Fruit fly (Drosophila melanogaster) whole organism, pupa: Measurements from ENCODE around the gene Smg6.

Experiments used
- CG12605 ChIP-seq: fragments of 200-800 bp; sonication (Bioruptor generic); IDR thresholded peaks from 2 replicates; pipeline ENCODE4 v1.3.6; 2022; ENCODE audit warnings: missing biosample characterization, missing genetic modification characterization
- CG34367 ChIP-seq: fragments of 200-800 bp; sonication (Bioruptor generic); optimal IDR thresholded peaks from 2 replicates; lab custom pipeline; 2018; ENCODE audit warnings: missing biosample characterization, mild to moderate bottlenecking, missing genetic modification characterization
- CG4496 ChIP-seq: fragments of 200-800 bp; sonication (Bioruptor generic); IDR thresholded peaks from 3 replicates; pipeline ENCODE4 v1.3.6; 2022; ENCODE audit warnings: missing biosample characterization, missing genetic modification characterization
- D1 ChIP-seq: fragments of 200-800 bp; sonication (Bioruptor generic); optimal IDR thresholded peaks from 2 replicates; lab custom pipeline; 2018; ENCODE audit warnings: missing biosample characterization, mild to moderate bottlenecking, missing genetic modification characterization, moderate library complexity
- EcR ChIP-seq: fragments of 200-800 bp; sonication (Bioruptor generic); optimal IDR thresholded peaks from 3 replicates; lab custom pipeline; 2019; ENCODE audit warnings: missing biosample characterization, missing genetic modification characterization, mild to moderate bottlenecking, moderate library complexity, missing genetic modification reagents
- Ets98B ChIP-seq: fragments of 200-800 bp; sonication (Bioruptor generic); IDR thresholded peaks from 2 replicates; pipeline ENCODE4 v1.3.6; 2022; ENCODE audit warnings: missing biosample characterization, missing genetic modification characterization
- Pif1B ChIP-seq: fragments of 200-800 bp; sonication (Bioruptor generic); optimal IDR thresholded peaks from 3 replicates; lab custom pipeline; 2016; ENCODE audit warnings: missing biosample characterization, missing genetic modification characterization
- fd96Ca ChIP-seq: fragments of 200-800 bp; sonication (Bioruptor generic); IDR thresholded peaks from 3 replicates; pipeline ENCODE4 v1.3.6; 2022; ENCODE audit warnings: missing biosample characterization, missing genetic modification characterization
- gl ChIP-seq: fragments of 200-800 bp; sonication (Bioruptor generic); optimal IDR thresholded peaks from 2 replicates; lab custom pipeline; 2018; ENCODE audit warnings: missing biosample characterization, mild to moderate bottlenecking, missing genetic modification characterization

- TF ChIP-seq CG34367 (tag; lab: Kevin White, UChicago) (no peak), EcR (GFP tag; lab: Kevin White, UChicago) (no peak), Ets98B (GFP tag; lab: Robert Waterston, UW) (no peak), Pif1B (GFP tag; lab: Kevin White, UChicago) (no peak), CG4496 (no peak), CG12605 (GFP tag; lab: Robert Waterston, UW) (no peak), D1 (no peak), fd96Ca (GFP tag; lab: Robert Waterston, UW) (no peak), gl (tag; lab: Kevin White, UChicago) (no peak)
These were observed 41.3 kb upstream of the Smg6 start, which contains the start of the genes shams and CG11920 for dm6 chr3R:25074558-25074964.
